Fruit fly (Drosophila melanogaster): Measurements from ENCODE around the gene CRMP.

CRMP gene

dm6 chr3R:5568590-5568989 is 2.3 kb upstream of the CRMP start, which contains the start of the genes CG2931 and Rheb (continued):
- TF ChIP-seq Antp (GFP tag; optimal IDR thresholded peaks at IDR 0.05) = peak; percentile 28
- peak; percentile 63 for TF ChIP-seq CG13894 (tag; optimal IDR thresholded peaks at IDR 0.05)
- no peak for TF ChIP-seq chinmo (GFP tag; IDR thresholded peaks at IDR 0.05; ENCODE audit: partially characterized antibody)
- TF ChIP-seq Mrtf (GFP tag; IDR thresholded peaks at IDR 0.05) = no peak
- peak; percentile 66; the same call in 2 of the 3 replicates for TF ChIP-seq zfh1 (GFP tag; IDR thresholded peaks at IDR 0.05)
- peak; percentile 68 for TF ChIP-seq CG1602 (GFP tag; optimal IDR thresholded peaks at IDR 0.05)
- no peak for TF ChIP-seq CG11398 (GFP tag; optimal IDR thresholded peaks at IDR 0.05)
- TF ChIP-seq H2.0 (GFP tag; IDR thresholded peaks at IDR 0.05) = peak; percentile 49; the same call in 1 of the 2 replicates
- TF ChIP-seq klu (GFP tag; IDR thresholded peaks at IDR 0.05) = peak; percentile 25; the same call in 1 of the 2 replicates
- TF ChIP-seq amos (GFP tag; IDR thresholded peaks at IDR 0.05; ENCODE audit: partially characterized antibody) = peak; percentile 76
- TF ChIP-seq CG10147 (GFP tag; optimal IDR thresholded peaks at IDR 0.05) = peak; percentile 23
- no peak for TF ChIP-seq oc (tag; optimal IDR thresholded peaks at IDR 0.05)
- peak; percentile 63 for TF ChIP-seq lmd (GFP tag; IDR thresholded peaks at IDR 0.05)
- peak; percentile 97 for TF ChIP-seq CG30020 (tag; optimal IDR thresholded peaks at IDR 0.05)
- peak; percentile 43 for TF ChIP-seq pho (GFP tag; optimal IDR thresholded peaks at IDR 0.05)
- TF ChIP-seq CG1603 (tag; optimal IDR thresholded peaks at IDR 0.05) = peak; percentile 80
- TF ChIP-seq CG14014 (GFP tag; IDR thresholded peaks at IDR 0.05) = peak; percentile 63
- TF ChIP-seq sug (tag; optimal IDR thresholded peaks at IDR 0.05) = peak; percentile 63
- peak; percentile 78 for TF ChIP-seq unc-4 (GFP tag; IDR thresholded peaks at IDR 0.05; ENCODE audit: partially characterized antibody)
- peak; percentile 23 for TF ChIP-seq CG5245 (GFP tag; optimal IDR thresholded peaks at IDR 0.05)
- TF ChIP-seq toy (GFP tag; IDR thresholded peaks at IDR 0.05) = no peak
- peak; percentile 53 for TF ChIP-seq CG3995 (GFP tag; optimal IDR thresholded peaks at IDR 0.05)
- no peak for TF ChIP-seq CG3065 (GFP tag; optimal IDR thresholded peaks at IDR 0.05)
- TF ChIP-seq ewg (GFP tag; optimal IDR thresholded peaks at IDR 0.05) = peak; percentile 45
- no peak for TF ChIP-seq CG7963 (GFP tag; IDR thresholded peaks at IDR 0.05; ENCODE audit: partially characterized antibody)
- TF ChIP-seq CG9817 (tag; optimal IDR thresholded peaks at IDR 0.05) = peak; percentile 76
- no peak for TF ChIP-seq wor (GFP tag; IDR thresholded peaks at IDR 0.05)
- 0 out of 2 replicates have a peak, but pooled peaks have one; percentile 12 for TF ChIP-seq chm (GFP tag; IDR thresholded peaks at IDR 0.05)
- TF ChIP-seq CG11504 (tag; optimal IDR thresholded peaks at IDR 0.05) = no peak
- no peak for TF ChIP-seq cwo (GFP tag; optimal IDR thresholded peaks at IDR 0.05)
- TF ChIP-seq p53 (GFP tag; optimal IDR thresholded peaks at IDR 0.05) = peak; percentile 15
- TF ChIP-seq CoRest (tag; optimal IDR thresholded peaks at IDR 0.05) = peak; percentile 77
- TF ChIP-seq nmo (GFP tag; optimal IDR thresholded peaks at IDR 0.05) = peak; percentile 84
- TF ChIP-seq Opbp (GFP tag; IDR thresholded peaks at IDR 0.05; ENCODE audit: partially characterized antibody) = peak; percentile 44; the same call in 1 of the 3 replicates
- TF ChIP-seq grau (tag; optimal IDR thresholded peaks at IDR 0.05) = peak; percentile 67
- peak; percentile 62 for TF ChIP-seq CG18764 (GFP tag; optimal IDR thresholded peaks at IDR 0.05)
- peak; percentile 61 for TF ChIP-seq Nf-YC (tag; optimal IDR thresholded peaks at IDR 0.05)
- peak; percentile 35 for TF ChIP-seq Dp (GFP tag; optimal IDR thresholded peaks at IDR 0.05)
- peak; percentile 69 for TF ChIP-seq NfI (GFP tag; optimal IDR thresholded peaks at IDR 0.05)
- peak; percentile 30 for TF ChIP-seq CG16863 (GFP tag; optimal IDR thresholded peaks at IDR 0.05)
- TF ChIP-seq CG6765 (GFP tag; optimal IDR thresholded peaks at IDR 0.05) = peak; percentile 33
- TF ChIP-seq cg (GFP tag; optimal IDR thresholded peaks at IDR 0.05) = peak; percentile 2
- peak; percentile 63 for TF ChIP-seq CG1647 (GFP tag; optimal IDR thresholded peaks at IDR 0.05)
- TF ChIP-seq CG6791 (GFP tag; IDR thresholded peaks at IDR 0.05; ENCODE audit: partially characterized antibody) = peak; percentile 60
- TF ChIP-seq ac (GFP tag; optimal IDR thresholded peaks at IDR 0.05) = no peak
- TF ChIP-seq CG9437 (GFP tag; optimal IDR thresholded peaks at IDR 0.05) = peak; percentile 5
- TF ChIP-seq CG1024 (GFP tag; IDR thresholded peaks at IDR 0.05) = peak; percentile 82
- TF ChIP-seq Spps (tag; optimal IDR thresholded peaks at IDR 0.05) = peak; percentile 23
- TF ChIP-seq ERR (GFP tag; optimal IDR thresholded peaks at IDR 0.05) = peak; percentile 24
- peak; percentile 74 for TF ChIP-seq Ada2b (GFP tag; IDR thresholded peaks at IDR 0.05)
